Worm (Caenorhabditis elegans) whole organism, L4/young adult: Measurements from ENCODE around the gene oef-1.

Experiments
- W03F9.2 ChIP-seq: fragments of 150-350 bp; optimal IDR thresholded peaks from 2 replicates; lab custom pipeline; 2014; ENCODE audit warnings: missing biosample characterization, missing genetic modification characterization
- dao-5 ChIP-seq: sonication (generic microtip); optimal IDR thresholded peaks from 2 replicates; lab custom pipeline; 2016; ENCODE audit warnings: missing genotype, missing genetic modification characterization, moderate library complexity, missing compliant biosample characterization
- him-1 ChIP-seq: sonication (generic microtip); optimal IDR thresholded peaks from 2 replicates; lab custom pipeline; 2016; ENCODE audit warnings: missing genotype, missing genetic modification reagents, missing genetic modification characterization, missing compliant biosample characterization

DNA sequence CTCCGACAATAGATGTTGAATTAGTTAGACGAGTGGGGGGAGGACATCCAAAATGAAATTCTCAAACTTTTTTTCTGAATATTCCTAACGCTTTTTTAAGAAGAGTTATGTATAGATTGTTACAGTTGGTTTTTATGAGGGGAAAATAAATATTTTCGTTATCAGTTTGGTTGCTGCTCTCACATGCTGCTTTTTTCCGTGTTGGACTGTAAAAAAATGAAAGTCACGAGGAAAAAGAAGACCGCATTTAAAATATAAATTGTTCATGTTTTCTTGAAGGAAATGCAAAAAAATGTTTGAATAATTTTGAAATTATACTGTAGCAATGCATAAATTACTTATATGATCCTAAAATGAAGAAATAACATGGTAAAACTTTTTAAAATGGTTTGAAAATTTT lies 27.4 kb upstream of the oef-1 start:
- TF ChIP-seq W03F9.2 (tag; lab: Kevin White, UChicago) (no peak), dao-5 (tag; lab: Kevin White, UChicago) (no peak), him-1 (tag; lab: Kevin White, UChicago) (no peak)
